Fruit fly (Drosophila melanogaster): ENCODE measurements around the gene CG31523.

Gene CG31523

dm6 chr3R:4478220-4479037, 578 bp downstream of the CG31523 start (continued):
- no peak for TF ChIP-seq CG14860 (GFP tag; IDR thresholded peaks at IDR 0.05; ENCODE audit: partially characterized antibody)
- TF ChIP-seq BtbVII (GFP tag; optimal IDR thresholded peaks at IDR 0.05): peak; percentile 85
- peak; percentile 42 for TF ChIP-seq gsb-n (tag; optimal IDR thresholded peaks at IDR 0.05)
- TF ChIP-seq Ssrp (tag; optimal IDR thresholded peaks at IDR 0.05): peak; percentile 72
- TF ChIP-seq z (GFP tag; IDR thresholded peaks at IDR 0.05): 0 out of 3 replicates have a peak, but pooled peaks have one; percentile 41
- peak; percentile 71 for TF ChIP-seq MTF-1 (GFP tag; optimal IDR thresholded peaks at IDR 0.05; ENCODE audit: borderline replicate concordance)
- TF ChIP-seq sisA (GFP tag; IDR thresholded peaks at IDR 0.05): peak; percentile 86
- peak; percentile 60 for TF ChIP-seq ftz-f1 (GFP tag; optimal IDR thresholded peaks at IDR 0.05)
- peak; percentile 66 for TF ChIP-seq ab (GFP tag; optimal IDR thresholded peaks at IDR 0.05)
- TF ChIP-seq tll (GFP tag; optimal IDR thresholded peaks at IDR 0.05): no peak
- TF ChIP-seq ac (GFP tag; optimal IDR thresholded peaks at IDR 0.05): peak; percentile 13
- TF ChIP-seq CG15479 (GFP tag; optimal IDR thresholded peaks at IDR 0.05): no peak
- TF ChIP-seq MBD-R2 (GFP tag; IDR thresholded peaks at IDR 0.05): peak; percentile 79
- TF ChIP-seq CG31388 (GFP tag; optimal IDR thresholded peaks at IDR 0.05): peak; percentile 61
- peak; percentile 63 for TF ChIP-seq Spps (tag; optimal IDR thresholded peaks at IDR 0.05)
- TF ChIP-seq Adf1 (GFP tag; IDR thresholded peaks at IDR 0.05): peak; percentile 83
- peak; percentile 77; the same call in 2 of the 3 replicates for TF ChIP-seq Mrtf (GFP tag; IDR thresholded peaks at IDR 0.05)
- peak; percentile 84 for TF ChIP-seq Six4 (GFP tag; optimal IDR thresholded peaks at IDR 0.05)
- peak; percentile 96 for TF ChIP-seq CG16779 (GFP tag; IDR thresholded peaks at IDR 0.05)
- TF ChIP-seq ssp (GFP tag; IDR thresholded peaks at IDR 0.05): peak; percentile 47; the same call in 1 of the 2 replicates
- TF ChIP-seq CG4424 (GFP tag; optimal IDR thresholded peaks at IDR 0.05): peak; percentile 90
- TF ChIP-seq nerfin-2 (GFP tag; IDR thresholded peaks at IDR 0.05; ENCODE audit: partially characterized antibody): no peak
- peak; percentile 79 for TF ChIP-seq CG6854 (GFP tag; optimal IDR thresholded peaks at IDR 0.05)
- peak; percentile 76 for TF ChIP-seq fd96Cb (tag; optimal IDR thresholded peaks at IDR 0.05)
- TF ChIP-seq az2 (GFP tag; optimal IDR thresholded peaks at IDR 0.05): peak; percentile 91
- TF ChIP-seq luna (GFP tag; optimal IDR thresholded peaks at IDR 0.05): peak; percentile 77
- TF ChIP-seq ham (GFP tag; IDR thresholded peaks at IDR 0.05): peak; percentile 35; the same call in 1 of the 2 replicates
- peak; percentile 60 for TF ChIP-seq CG11398 (GFP tag; optimal IDR thresholded peaks at IDR 0.05)
- peak; percentile 92 for TF ChIP-seq CG17328 (GFP tag; IDR thresholded peaks at IDR 0.05)
- TF ChIP-seq CG3726 (GFP tag; IDR thresholded peaks at IDR 0.05): peak; percentile 82
- TF ChIP-seq Hr39 (optimal IDR thresholded peaks at IDR 0.05): no peak
- peak; percentile 11 for TF ChIP-seq Neu2 (GFP tag; optimal IDR thresholded peaks at IDR 0.05; ENCODE audit: borderline replicate concordance)
- peak; percentile 74; the same call in 2 of the 3 replicates for TF ChIP-seq ase (GFP tag; IDR thresholded peaks at IDR 0.05)
- peak; percentile 43 for TF ChIP-seq Sry-δ (GFP tag; optimal IDR thresholded peaks at IDR 0.05)
- peak; percentile 78 for TF ChIP-seq sd (tag; optimal IDR thresholded peaks at IDR 0.05)
- peak; percentile 84 for TF ChIP-seq CG12942 (GFP tag; optimal IDR thresholded peaks at IDR 0.05)
- peak; percentile 83 for TF ChIP-seq CG13424 (tag; optimal IDR thresholded peaks at IDR 0.05)
- TF ChIP-seq CHES-1-like (GFP tag; optimal IDR thresholded peaks at IDR 0.05): peak; percentile 85
- TF ChIP-seq CG2116 (GFP tag; optimal IDR thresholded peaks at IDR 0.05): peak; percentile 41
- TF ChIP-seq CTCF (GFP tag; optimal IDR thresholded peaks at IDR 0.05): peak; percentile 8
- peak; percentile 30 for TF ChIP-seq CG17802 (tag; optimal IDR thresholded peaks at IDR 0.05)
- TF ChIP-seq CG4282 (GFP tag; optimal IDR thresholded peaks at IDR 0.05): peak; percentile 76
- peak; percentile 62 for TF ChIP-seq CG15011 (GFP tag; optimal IDR thresholded peaks at IDR 0.05)
- peak; percentile 88 for TF ChIP-seq gce (GFP tag; IDR thresholded peaks at IDR 0.05)
- peak; percentile 39; the same call in 1 of the 2 replicates for TF ChIP-seq amos (GFP tag; IDR thresholded peaks at IDR 0.05; ENCODE audit: partially characterized antibody)
- TF ChIP-seq Antp (GFP tag; optimal IDR thresholded peaks at IDR 0.05): peak; percentile 85
- peak; percentile 92 for TF ChIP-seq ems (GFP tag; optimal IDR thresholded peaks at IDR 0.05)
- 0 out of 2 replicates have a peak, but pooled peaks have one; percentile 37 for TF ChIP-seq sna (GFP tag; IDR thresholded peaks at IDR 0.05; ENCODE audit: partially characterized antibody)
- peak; percentile 82 for TF ChIP-seq tio (GFP tag; optimal IDR thresholded peaks at IDR 0.05)
